3 fruit fly cellular contexts compared by ENCODE assay signal in genomic region chr3R:10265552-10266137, dm6.
A peak's percentile ranks its signal among the peaks of the same experiment; 100 is the strongest.
TF ChIP-seq lines count a peak whose summit lies in the region.

No protein-coding gene starts in this region.

TF ChIP-seq in whole organism, embryonic, 481 proteins besides CTCF, POLR2A, EP300 and RAD21 (continued from another document and continues in another):
- no peak for TF ChIP-seq CG11398 (GFP tag; optimal IDR thresholded peaks at IDR 0.05; lab: Kevin White, UChicago)
- no peak for TF ChIP-seq p53 (GFP tag; optimal IDR thresholded peaks at IDR 0.05; lab: Kevin White, UChicago)
- peak; percentile 56; the same call in 1 of the 2 replicates for TF ChIP-seq cas (GFP tag; IDR thresholded peaks at IDR 0.05; lab: Robert Waterston, UW)
- no peak for TF ChIP-seq CG42726 (GFP tag; IDR thresholded peaks at IDR 0.05; lab: Robert Waterston, UW; ENCODE audit: partially characterized antibody)
- TF ChIP-seq CG12104 (GFP tag; optimal IDR thresholded peaks at IDR 0.05; lab: Kevin White, UChicago) = peak; percentile 4
- TF ChIP-seq CG14014 (GFP tag; IDR thresholded peaks at IDR 0.05; lab: Robert Waterston, UW) = peak; percentile 50
- peak; percentile 63 for TF ChIP-seq PHDP (tag; optimal IDR thresholded peaks at IDR 0.05; lab: Kevin White, UChicago)
- TF ChIP-seq CG4854 (GFP tag; optimal IDR thresholded peaks at IDR 0.05; lab: Kevin White, UChicago) = peak; percentile 33
- TF ChIP-seq esg (GFP tag; conservative IDR thresholded peaks at IDR 0.05; lab: Robert Waterston, UW) = peak; percentile 46; the same call in 1 of the 2 replicates
- no peak for TF ChIP-seq salm (tag; optimal IDR thresholded peaks at IDR 0.05; lab: Kevin White, UChicago)
- TF ChIP-seq row (GFP tag; IDR thresholded peaks at IDR 0.05; lab: Robert Waterston, UW) = peak; percentile 79
- no peak for TF ChIP-seq zf30C (GFP tag; optimal IDR thresholded peaks at IDR 0.05; lab: Kevin White, UChicago)
- peak; percentile 44 for TF ChIP-seq Sox102F (GFP tag; optimal IDR thresholded peaks at IDR 0.05; lab: Kevin White, UChicago)
- peak; percentile 56 for TF ChIP-seq CG15269 (tag; optimal IDR thresholded peaks at IDR 0.05; lab: Kevin White, UChicago)
- no peak for TF ChIP-seq gcm (GFP tag; optimal IDR thresholded peaks at IDR 0.05; lab: Kevin White, UChicago)
- TF ChIP-seq lola (GFP tag; optimal IDR thresholded peaks at IDR 0.05; lab: Kevin White, UChicago) = no peak
- TF ChIP-seq CG8388 (GFP tag; optimal IDR thresholded peaks at IDR 0.05; lab: Kevin White, UChicago) = peak; percentile 31
- TF ChIP-seq pfk (GFP tag; optimal IDR thresholded peaks at IDR 0.05; lab: Kevin White, UChicago) = no peak
- peak; percentile 67 for TF ChIP-seq gsb (GFP tag; IDR thresholded peaks at IDR 0.05; lab: Robert Waterston, UW)
- no peak for TF ChIP-seq CG1832 (GFP tag; optimal IDR thresholded peaks at IDR 0.05; lab: Kevin White, UChicago)
- peak; percentile 31 for TF ChIP-seq unpg (GFP tag; optimal IDR thresholded peaks at IDR 0.05; lab: Kevin White, UChicago)
- TF ChIP-seq E2f1 (GFP tag; IDR thresholded peaks at IDR 0.05; lab: Robert Waterston, UW) = no peak; the same call in none of the 2 replicates
- no peak for TF ChIP-seq Myb (GFP tag; optimal IDR thresholded peaks at IDR 0.05; lab: Kevin White, UChicago)
- TF ChIP-seq Hmx (GFP tag; optimal IDR thresholded peaks at IDR 0.05; lab: Kevin White, UChicago) = peak; percentile 23
- peak; percentile 36 for TF ChIP-seq sug (tag; optimal IDR thresholded peaks at IDR 0.05; lab: Kevin White, UChicago)
- no peak for TF ChIP-seq unc-4 (GFP tag; IDR thresholded peaks at IDR 0.05; lab: Robert Waterston, UW; ENCODE audit: partially characterized antibody)
- peak; percentile 48 for TF ChIP-seq CG1603 (tag; optimal IDR thresholded peaks at IDR 0.05; lab: Kevin White, UChicago)
- peak; percentile 35 for TF ChIP-seq CG6765 (GFP tag; optimal IDR thresholded peaks at IDR 0.05; lab: Kevin White, UChicago)
- no peak for TF ChIP-seq ERR (GFP tag; optimal IDR thresholded peaks at IDR 0.05; lab: Kevin White, UChicago)
- TF ChIP-seq tgo (GFP tag; IDR thresholded peaks at IDR 0.05; lab: Robert Waterston, UW) = peak; percentile 62; the same call in 2 of the 3 replicates
- no peak for TF ChIP-seq CG1647 (GFP tag; optimal IDR thresholded peaks at IDR 0.05; lab: Kevin White, UChicago)
- TF ChIP-seq Hr78 (GFP tag; optimal IDR thresholded peaks at IDR 0.05; lab: Kevin White, UChicago) = no peak
- no peak for TF ChIP-seq CG31388 (GFP tag; optimal IDR thresholded peaks at IDR 0.05; lab: Kevin White, UChicago)
- TF ChIP-seq CG13624 (GFP tag; optimal IDR thresholded peaks at IDR 0.05; lab: Kevin White, UChicago) = peak; percentile 71
- no peak for TF ChIP-seq CG7745 (tag; optimal IDR thresholded peaks at IDR 0.05; lab: Kevin White, UChicago)
- peak; percentile 41 to 84 for TF ChIP-seq Pdp1 (GFP tag; optimal IDR thresholded peaks at IDR 0.05; lab: Kevin White, UChicago)
- no peak for TF ChIP-seq CG8281 (tag; optimal IDR thresholded peaks at IDR 0.05; lab: Kevin White, UChicago)
- TF ChIP-seq cg (GFP tag; optimal IDR thresholded peaks at IDR 0.05; lab: Kevin White, UChicago) = peak; percentile 35
- no peak for TF ChIP-seq CG6791 (GFP tag; IDR thresholded peaks at IDR 0.05; lab: Robert Waterston, UW; ENCODE audit: partially characterized antibody)
- peak; percentile 29 for TF ChIP-seq Usf (GFP tag; optimal IDR thresholded peaks at IDR 0.05; lab: Kevin White, UChicago)
- peak; percentile 57 for TF ChIP-seq klu (GFP tag; IDR thresholded peaks at IDR 0.05; lab: Robert Waterston, UW)
- peak; percentile 19 for TF ChIP-seq fd96Cb (tag; optimal IDR thresholded peaks at IDR 0.05; lab: Kevin White, UChicago)
- no peak for TF ChIP-seq CG9609 (GFP tag; optimal IDR thresholded peaks at IDR 0.05; lab: Kevin White, UChicago)

TF ChIP-seq in whole organism, prepupa, 60 proteins besides CTCF, POLR2A, EP300 and RAD21 (continued from another document):
- TF ChIP-seq fd59A (GFP tag; optimal IDR thresholded peaks at IDR 0.05; lab: Kevin White, UChicago) = peak; percentile 20
- no peak for TF ChIP-seq CG6808 (GFP tag; optimal IDR thresholded peaks at IDR 0.05; lab: Kevin White, UChicago)
- TF ChIP-seq Smox (GFP tag; optimal IDR thresholded peaks at IDR 0.05; lab: Kevin White, UChicago) = peak; percentile 72
- TF ChIP-seq salr (GFP tag; optimal IDR thresholded peaks at IDR 0.05; lab: Kevin White, UChicago) = peak in 1 of 2 experiments; percentile 24
- peak; percentile 80 for TF ChIP-seq esn (GFP tag; optimal IDR thresholded peaks at IDR 0.05; lab: Kevin White, UChicago)
- TF ChIP-seq Eip75B (GFP tag; optimal IDR thresholded peaks at IDR 0.05; lab: Kevin White, UChicago) = peak; percentile 59
- no peak for TF ChIP-seq CG16779 (tag; optimal IDR thresholded peaks at IDR 0.05; lab: Kevin White, UChicago)
- no peak for TF ChIP-seq spab (GFP tag; optimal IDR thresholded peaks at IDR 0.05; lab: Kevin White, UChicago)
- TF ChIP-seq Hr4 (GFP tag; optimal IDR thresholded peaks at IDR 0.05; lab: Kevin White, UChicago) = peak; percentile 22
- TF ChIP-seq CG3032 (tag; optimal IDR thresholded peaks at IDR 0.05; lab: Kevin White, UChicago) = no peak
- TF ChIP-seq Sox14 (GFP tag; optimal IDR thresholded peaks at IDR 0.05; lab: Kevin White, UChicago) = peak; percentile 57
- TF ChIP-seq CG9139 (GFP tag; optimal IDR thresholded peaks at IDR 0.05; lab: Kevin White, UChicago) = no peak
- peak; percentile 90 for TF ChIP-seq Eip78C (GFP tag; lab: Kevin White, UChicago)
- TF ChIP-seq CG6854 (GFP tag; optimal IDR thresholded peaks at IDR 0.05; lab: Kevin White, UChicago) = peak; percentile 51
- TF ChIP-seq net (GFP tag; optimal IDR thresholded peaks at IDR 0.05; lab: Kevin White, UChicago) = peak; percentile 62
- peak; percentile 18; the same call in 2 of the 3 replicates for TF ChIP-seq CG6163 (GFP tag; IDR thresholded peaks at IDR 0.05; lab: Robert Waterston, UW)
- peak; percentile 86 for TF ChIP-seq CG34406 (GFP tag; optimal IDR thresholded peaks at IDR 0.05; lab: Kevin White, UChicago)
- TF ChIP-seq CG8319 (GFP tag; optimal IDR thresholded peaks at IDR 0.05; lab: Kevin White, UChicago) = peak; percentile 51
- peak; percentile 15 for TF ChIP-seq CG1621 (tag; optimal IDR thresholded peaks at IDR 0.05; lab: Kevin White, UChicago)
- TF ChIP-seq CG10631 (GFP tag; optimal IDR thresholded peaks at IDR 0.05; lab: Kevin White, UChicago) = peak; percentile 69
- TF ChIP-seq CG15336 (GFP tag; IDR thresholded peaks at IDR 0.05; lab: Robert Waterston, UW) = peak; percentile 84
- peak; percentile 70 for TF ChIP-seq cyc (GFP tag; optimal IDR thresholded peaks at IDR 0.05; lab: Kevin White, UChicago)
- peak; percentile 52 for TF ChIP-seq pdm3 (GFP tag; optimal IDR thresholded peaks at IDR 0.05; lab: Kevin White, UChicago)
- TF ChIP-seq CG8119 (GFP tag; IDR thresholded peaks at IDR 0.05; lab: Robert Waterston, UW) = peak; percentile 79
- peak; percentile 4 for TF ChIP-seq dsx (GFP tag; optimal IDR thresholded peaks at IDR 0.05; lab: Kevin White, UChicago; ENCODE audit: poor library complexity, severe bottlenecking)
- TF ChIP-seq CG31627 (GFP tag; optimal IDR thresholded peaks at IDR 0.05; lab: Kevin White, UChicago) = peak; percentile 76
- peak; percentile 65 for TF ChIP-seq CG6792 (GFP tag; optimal IDR thresholded peaks at IDR 0.05; lab: Kevin White, UChicago)
- no peak for TF ChIP-seq Ets96B (tag; optimal IDR thresholded peaks at IDR 0.05; lab: Kevin White, UChicago)
- TF ChIP-seq Met (GFP tag; optimal IDR thresholded peaks at IDR 0.05; lab: Kevin White, UChicago) = peak; percentile 76
- TF ChIP-seq Sox102F (GFP tag; optimal IDR thresholded peaks at IDR 0.05; lab: Kevin White, UChicago) = peak; percentile 74
- TF ChIP-seq Gug (GFP tag; IDR thresholded peaks at IDR 0.05; lab: Robert Waterston, UW) = peak; percentile 47
- peak; percentile 78 for TF ChIP-seq eg (GFP tag; IDR thresholded peaks at IDR 0.05; lab: Robert Waterston, UW)
- no peak for TF ChIP-seq ss (GFP tag; optimal IDR thresholded peaks at IDR 0.05; lab: Kevin White, UChicago)
- TF ChIP-seq CG10669 (GFP tag; optimal IDR thresholded peaks at IDR 0.05; lab: Kevin White, UChicago) = peak; percentile 3
- peak; percentile 46 for TF ChIP-seq Eip93F (GFP tag; optimal IDR thresholded peaks at IDR 0.05; lab: Kevin White, UChicago)
- peak; percentile 46 for TF ChIP-seq CG6276 (GFP tag; optimal IDR thresholded peaks at IDR 0.05; lab: Kevin White, UChicago)
- TF ChIP-seq CG8632 (GFP tag; optimal IDR thresholded peaks at IDR 0.05; lab: Kevin White, UChicago) = peak; percentile 64
- no peak for TF ChIP-seq fd85E (GFP tag; optimal IDR thresholded peaks at IDR 0.05; lab: Kevin White, UChicago)
- TF ChIP-seq Ets21C (GFP tag; optimal IDR thresholded peaks at IDR 0.05; lab: Kevin White, UChicago) = peak; percentile 43
- peak; percentile 71 for TF ChIP-seq achi (GFP tag; optimal IDR thresholded peaks at IDR 0.05; lab: Kevin White, UChicago)

TF ChIP-seq in whole organism, wandering third instar larva, 38 proteins besides CTCF, POLR2A, EP300 and RAD21 (continued from another document):
- peak; percentile 3 for TF ChIP-seq tai (GFP tag; optimal IDR thresholded peaks at IDR 0.05; lab: Kevin White, UChicago)
- TF ChIP-seq Abd-B (GFP tag; optimal IDR thresholded peaks at IDR 0.05; lab: Kevin White, UChicago) = no peak
- no peak for TF ChIP-seq dl (GFP tag; optimal IDR thresholded peaks at IDR 0.05; lab: Kevin White, UChicago; ENCODE audit: insufficient read depth in 1 of 2, partially characterized antibody in 2 of 2)
- TF ChIP-seq ey (GFP tag; optimal IDR thresholded peaks at IDR 0.05; lab: Kevin White, UChicago) = peak; percentile 57
- no peak for TF ChIP-seq Rel (GFP tag; optimal IDR thresholded peaks at IDR 0.05; lab: Kevin White, UChicago)
- TF ChIP-seq Rel (tag; optimal IDR thresholded peaks at IDR 0.05; lab: Kevin White, UChicago) = no peak
- no peak for TF ChIP-seq jim (GFP tag; optimal IDR thresholded peaks at IDR 0.05; lab: Kevin White, UChicago)
- TF ChIP-seq rgr (GFP tag; optimal IDR thresholded peaks at IDR 0.05; lab: Kevin White, UChicago) = peak; percentile 72
- TF ChIP-seq usp (GFP tag; optimal IDR thresholded peaks at IDR 0.05; lab: Kevin White, UChicago) = no peak
- TF ChIP-seq dmrt93B (GFP tag; optimal IDR thresholded peaks at IDR 0.05; lab: Kevin White, UChicago) = peak; percentile 53
- TF ChIP-seq Sp1 (GFP tag; optimal IDR thresholded peaks at IDR 0.05; lab: Kevin White, UChicago) = peak; percentile 80
- peak; percentile 59 for TF ChIP-seq sage (GFP tag; optimal IDR thresholded peaks at IDR 0.05; lab: Kevin White, UChicago)
- peak; percentile 76 for TF ChIP-seq fru (GFP tag; optimal IDR thresholded peaks at IDR 0.05; lab: Kevin White, UChicago)
- peak; percentile 80 for TF ChIP-seq HLH106 (tag; optimal IDR thresholded peaks at IDR 0.05; lab: Kevin White, UChicago)
- peak; percentile 52 for TF ChIP-seq woc (GFP tag; optimal IDR thresholded peaks at IDR 0.05; lab: Kevin White, UChicago)
TF ChIP-seq in whole organism, wandering third instar larva: peak in this region for 21.
